Fruit fly (Drosophila melanogaster) whole organism, embryonic: ENCODE results near the gene CG4218.
A peak's percentile ranks its signal among the peaks of the same experiment; 100 is the strongest.

Source experiments
- Abd-B ChIP-seq: fragments of 200-800 bp; sonication (Bioruptor generic); optimal IDR thresholded peaks from 2 replicates; lab custom pipeline; 2018; ENCODE audit warnings: missing biosample characterization, mild to moderate bottlenecking, missing genetic modification characterization, moderate library complexity
- CG1024 ChIP-seq: fragments of 200-800 bp; sonication (Bioruptor generic); IDR thresholded peaks from 2 replicates; pipeline ENCODE4 v1.3.6; 2022; ENCODE audit warnings: missing biosample characterization, missing genetic modification characterization
- CG11093 ChIP-seq: fragments of 200-800 bp; sonication (Bioruptor generic); IDR thresholded peaks from 3 replicates; pipeline ENCODE4 v1.3.6; 2022; ENCODE audit warnings: missing biosample characterization, missing genetic modification characterization
- CG11247 ChIP-seq: fragments of 200-800 bp; sonication (Bioruptor generic); IDR thresholded peaks from 2 replicates; pipeline ENCODE4 v1.3.6; 2022; ENCODE audit warnings: missing biosample characterization, missing genetic modification characterization
- CG11504 ChIP-seq: fragments of 200-800 bp; sonication (Bioruptor generic); optimal IDR thresholded peaks from 3 replicates; lab custom pipeline; 2019; ENCODE audit warnings: missing biosample characterization, mild to moderate bottlenecking, missing genetic modification characterization, moderate library complexity
- CG15601 ChIP-seq: fragments of 200-800 bp; sonication (Bioruptor generic); optimal IDR thresholded peaks from 3 replicates; lab custom pipeline; 2019; ENCODE audit warnings: missing biosample characterization, mild to moderate bottlenecking, missing genetic modification characterization, moderate library complexity
- CG1603 ChIP-seq: fragments of 200-800 bp; sonication (Bioruptor generic); optimal IDR thresholded peaks from 2 replicates; lab custom pipeline; 2019; ENCODE audit warnings: missing biosample characterization, mild to moderate bottlenecking, missing genetic modification characterization, moderate library complexity
- CG2199 ChIP-seq: fragments of 200-800 bp; sonication (Bioruptor generic); IDR thresholded peaks from 3 replicates; pipeline ENCODE4 v1.3.6; 2022; ENCODE audit warnings: missing biosample characterization, missing genetic modification characterization
- CG30020 ChIP-seq: fragments of 200-800 bp; optimal IDR thresholded peaks from 2 replicates; lab custom pipeline; 2019; ENCODE audit warnings: missing biosample characterization, mild to moderate bottlenecking, missing genetic modification characterization, moderate library complexity
- CG30403 ChIP-seq: fragments of 200-800 bp; sonication (Bioruptor generic); optimal IDR thresholded peaks from 3 replicates; lab custom pipeline; 2016; ENCODE audit warnings: missing biosample characterization, missing genetic modification characterization
- CG34376 ChIP-seq: fragments of 200-800 bp; sonication (Bioruptor generic); optimal IDR thresholded peaks from 2 replicates; lab custom pipeline; 2018; ENCODE audit warnings: missing biosample characterization, mild to moderate bottlenecking, missing genetic modification characterization
- CG4282 ChIP-seq: fragments of 200-800 bp; sonication (Bioruptor generic); optimal IDR thresholded peaks from 2 replicates; lab custom pipeline; 2016; ENCODE audit warnings: missing biosample characterization, missing genetic modification characterization
- CG4820 ChIP-seq: fragments of 200-800 bp; sonication (Bioruptor generic); optimal IDR thresholded peaks from 3 replicates; lab custom pipeline; 2016; ENCODE audit warnings: missing biosample characterization, missing genetic modification characterization
- CG7556 ChIP-seq: fragments of 200-800 bp; sonication (Bioruptor generic); optimal IDR thresholded peaks from 2 replicates; lab custom pipeline; 2017; ENCODE audit warnings: missing biosample characterization, mild to moderate bottlenecking, missing genetic modification characterization
- CG9215 ChIP-seq: fragments of 200-800 bp; sonication (Bioruptor generic); IDR thresholded peaks from 2 replicates; pipeline ENCODE4 v1.3.6; 2022; ENCODE audit warnings: missing biosample characterization, missing genetic modification characterization
- CG9437 ChIP-seq: fragments of 200-800 bp; sonication (Bioruptor generic); optimal IDR thresholded peaks from 2 replicates; lab custom pipeline; 2018; ENCODE audit warnings: missing biosample characterization, mild to moderate bottlenecking, missing genetic modification characterization
- CG9727 ChIP-seq: fragments of 200-800 bp; sonication (Bioruptor generic); optimal IDR thresholded peaks from 3 replicates; lab custom pipeline; 2017; ENCODE audit warnings: missing biosample characterization, mild to moderate bottlenecking, missing genetic modification characterization
- Dek ChIP-seq: fragments of 200-800 bp; sonication (Bioruptor generic); optimal IDR thresholded peaks from 3 replicates; lab custom pipeline; 2019; ENCODE audit warnings: missing biosample characterization, mild to moderate bottlenecking, missing genetic modification characterization, moderate library complexity
- NC2α ChIP-seq: fragments of 200-800 bp; sonication (Bioruptor generic); optimal IDR thresholded peaks from 2 replicates; lab custom pipeline; 2016; ENCODE audit warnings: missing biosample characterization, missing genetic modification characterization
- Rfx ChIP-seq: fragments of 200-800 bp; sonication (Bioruptor generic); IDR thresholded peaks from 2 replicates; pipeline ENCODE4 v1.3.6; 2022; ENCODE audit warnings: missing biosample characterization, missing genetic modification characterization
- Rx ChIP-seq: fragments of 200-800 bp; sonication (Bioruptor generic); IDR thresholded peaks from 2 replicates; pipeline ENCODE4 v1.3.6; 2022; ENCODE audit warnings: missing biosample characterization, missing genetic modification characterization
- Scr ChIP-seq: fragments of 200-800 bp; sonication (Bioruptor generic); IDR thresholded peaks from 2 replicates; pipeline ENCODE4 v1.3.6; 2022; ENCODE audit warnings: missing biosample characterization, missing genetic modification characterization; ENCODE audit not compliant: partially characterized antibody
- Ssrp ChIP-seq: fragments of 200-800 bp; sonication (Bioruptor generic); optimal IDR thresholded peaks from 2 replicates; lab custom pipeline; 2018; ENCODE audit warnings: missing biosample characterization, mild to moderate bottlenecking, missing genetic modification characterization, moderate library complexity
- YL-1 ChIP-seq: fragments of 200-800 bp; sonication (Bioruptor generic); optimal IDR thresholded peaks from 3 replicates; lab custom pipeline; 2017; ENCODE audit warnings: missing biosample characterization, mild to moderate bottlenecking, missing genetic modification characterization
- ara ChIP-seq: fragments of 200-800 bp; sonication (Bioruptor generic); IDR thresholded peaks from 2 replicates; pipeline ENCODE4 v1.3.6; 2022; ENCODE audit warnings: missing biosample characterization, missing genetic modification characterization
- bsh ChIP-seq, 2 experiments: fragments of 200-800 bp; sonication (Bioruptor generic); optimal IDR thresholded peaks; 2 replicates each; lab custom pipeline; 2017 to 2018; ENCODE audit warnings: mild to moderate bottlenecking in 2 of 2, missing biosample characterization in 2 of 2, missing genetic modification characterization in 2 of 2, moderate library complexity in 1 of 2
- chif ChIP-seq, 2 experiments: fragments of 200-800 bp; sonication (Bioruptor generic); optimal IDR thresholded peaks; 3 replicates each; lab custom pipeline; 2016; ENCODE audit warnings: missing biosample characterization in 2 of 2, missing genetic modification characterization in 2 of 2
- chn ChIP-seq: fragments of 200-800 bp; sonication (Bioruptor generic); optimal IDR thresholded peaks from 2 replicates; lab custom pipeline; 2016; ENCODE audit warnings: missing biosample characterization, missing genetic modification characterization
- crol ChIP-seq: fragments of 200-800 bp; sonication (Bioruptor generic); IDR thresholded peaks from 2 replicates; pipeline ENCODE4 v1.3.6; 2022; ENCODE audit warnings: missing biosample characterization, missing genetic modification characterization
- dpn ChIP-seq, 2 experiments: fragments of 200-800 bp; sonication (Bioruptor generic); optimal IDR thresholded peaks; 3 replicates each; lab custom pipeline; 2016; ENCODE audit warnings: missing biosample characterization in 2 of 2, missing genetic modification characterization in 2 of 2
- ems ChIP-seq: fragments of 200-800 bp; sonication (Bioruptor generic); optimal IDR thresholded peaks from 3 replicates; lab custom pipeline; 2016; ENCODE audit warnings: missing biosample characterization, missing genetic modification characterization
- en ChIP-seq: fragments of 200-800 bp; sonication (Bioruptor generic); optimal IDR thresholded peaks from 2 replicates; lab custom pipeline; 2016; ENCODE audit warnings: missing biosample characterization, missing genetic modification characterization
- esg ChIP-seq: fragments of 200-800 bp; sonication (Bioruptor generic); conservative IDR thresholded peaks from 2 replicates; pipeline ENCODE4 v1.3.6; 2022; ENCODE audit warnings: missing biosample characterization, missing genetic modification characterization
- ewg ChIP-seq: fragments of 200-800 bp; sonication (Bioruptor generic); optimal IDR thresholded peaks from 3 replicates; lab custom pipeline; 2017; ENCODE audit warnings: mild to moderate bottlenecking, missing biosample characterization, missing genetic modification reagents, missing genetic modification characterization
- exex ChIP-seq: fragments of 200-800 bp; sonication (Bioruptor generic); optimal IDR thresholded peaks from 4 replicates; lab custom pipeline; 2018; ENCODE audit warnings: missing biosample characterization, mild to moderate bottlenecking, missing genetic modification characterization, moderate library complexity
- fd64A ChIP-seq: fragments of 200-800 bp; sonication (Bioruptor generic); optimal IDR thresholded peaks from 3 replicates; lab custom pipeline; 2018; ENCODE audit warnings: missing biosample characterization, mild to moderate bottlenecking, missing genetic modification characterization
- gem ChIP-seq: fragments of 200-800 bp; sonication (Bioruptor generic); optimal IDR thresholded peaks from 2 replicates; lab custom pipeline; 2019; ENCODE audit warnings: missing biosample characterization, mild to moderate bottlenecking, missing genetic modification characterization, moderate library complexity
- her ChIP-seq: fragments of 200-800 bp; sonication (Bioruptor generic); optimal IDR thresholded peaks from 2 replicates; lab custom pipeline; 2016; ENCODE audit warnings: missing biosample characterization, missing genetic modification characterization
- ken ChIP-seq: fragments of 200-800 bp; sonication (Bioruptor generic); IDR thresholded peaks from 3 replicates; pipeline ENCODE4 v1.3.6; 2022; ENCODE audit warnings: missing biosample characterization, missing genetic modification characterization
- nmo ChIP-seq: fragments of 200-800 bp; sonication (Bioruptor generic); optimal IDR thresholded peaks from 2 replicates; lab custom pipeline; 2018; ENCODE audit warnings: missing biosample characterization, mild to moderate bottlenecking, missing genetic modification characterization, moderate library complexity
- so ChIP-seq: fragments of 200-800 bp; sonication (Bioruptor generic); IDR thresholded peaks from 3 replicates; pipeline ENCODE4 v1.3.6; 2022; ENCODE audit warnings: missing biosample characterization, missing genetic modification characterization
- unpg ChIP-seq: fragments of 200-800 bp; sonication (Bioruptor generic); optimal IDR thresholded peaks from 3 replicates; lab custom pipeline; 2018; ENCODE audit warnings: missing biosample characterization, mild to moderate bottlenecking, missing genetic modification characterization, moderate library complexity
- z ChIP-seq: fragments of 200-800 bp; sonication (Bioruptor generic); IDR thresholded peaks from 3 replicates; pipeline ENCODE4 v1.3.6; 2022; ENCODE audit warnings: missing biosample characterization, missing genetic modification characterization
- zfh1 ChIP-seq: fragments of 200-800 bp; sonication (Bioruptor generic); IDR thresholded peaks from 3 replicates; pipeline ENCODE4 v1.3.6; 2022; ENCODE audit warnings: missing biosample characterization, missing genetic modification characterization

Gene CG4218

dm6 chr2L:14521472-14521871, 27.4 kb downstream of the CG4218 start (continued):
- no peak for TF ChIP-seq NC2α (GFP tag; lab: Kevin White, UChicago)
- peak; percentile 27 for TF ChIP-seq nmo (GFP tag; lab: Kevin White, UChicago)
- TF ChIP-seq zfh1: no peak
- no peak for TF ChIP-seq so (GFP tag; lab: Robert Waterston, UW)
- TF ChIP-seq CG4282 (GFP tag; lab: Kevin White, UChicago): no peak
- TF ChIP-seq Ssrp (tag; lab: Kevin White, UChicago): no peak
- TF ChIP-seq her (GFP tag; lab: Kevin White, UChicago): no peak
- TF ChIP-seq unpg (GFP tag; lab: Kevin White, UChicago): peak; percentile 1
- no peak for TF ChIP-seq Rx
- TF ChIP-seq ems (GFP tag; lab: Kevin White, UChicago): no peak
- no peak for TF ChIP-seq CG11093 (GFP tag; lab: Robert Waterston, UW)
- no peak for TF ChIP-seq YL-1 (GFP tag; lab: Kevin White, UChicago)
- TF ChIP-seq CG1603 (tag; lab: Kevin White, UChicago): peak; percentile 53
- TF ChIP-seq chn (GFP tag; lab: Kevin White, UChicago): no peak
- TF ChIP-seq exex: no peak
- TF ChIP-seq ewg: no peak
- no peak for TF ChIP-seq Rfx (GFP tag; lab: Robert Waterston, UW)
- peak; percentile 9 for TF ChIP-seq CG9727
- TF ChIP-seq gem (tag; lab: Kevin White, UChicago): peak; percentile 20
- no peak for TF ChIP-seq CG30403 (GFP tag; lab: Kevin White, UChicago)
- TF ChIP-seq fd64A (GFP tag; lab: Kevin White, UChicago): no peak
- no peak for TF ChIP-seq CG7556
- TF ChIP-seq CG11504 (tag; lab: Kevin White, UChicago): no peak
- TF ChIP-seq CG4820 (GFP tag; lab: Kevin White, UChicago): peak; percentile 17
- TF ChIP-seq Abd-B (GFP tag; lab: Kevin White, UChicago): peak; percentile 17
- TF ChIP-seq dpn (GFP tag; optimal IDR thresholded peaks at IDR 0.05; lab: Kevin White, UChicago): no peak
- TF ChIP-seq Scr (GFP tag; lab: Robert Waterston, UW): no peak
- TF ChIP-seq en (GFP tag; lab: Kevin White, UChicago): no peak
- TF ChIP-seq bsh (GFP tag; optimal IDR thresholded peaks at IDR 0.05; lab: Kevin White, UChicago): peak in 1 of 2 experiments; percentile 36
- TF ChIP-seq CG1024: no peak
- no peak for TF ChIP-seq CG9215 (GFP tag; lab: Robert Waterston, UW)
- no peak for TF ChIP-seq Dek (tag; lab: Kevin White, UChicago)
- peak in 1 of 2 experiments; percentile 5 for TF ChIP-seq chif (GFP tag; optimal IDR thresholded peaks at IDR 0.05; lab: Kevin White, UChicago)
- no peak for TF ChIP-seq esg (GFP tag; lab: Robert Waterston, UW)
- TF ChIP-seq ken (GFP tag; lab: Robert Waterston, UW): no peak
- TF ChIP-seq CG30020 (tag; lab: Kevin White, UChicago): no peak

dm6 chr2L:14520504-14520903, 28.4 kb downstream of the CG4218 start:
- TF ChIP-seq CG11247 (no peak), ara (GFP tag; lab: Robert Waterston, UW) (0 out of 2 replicates have a peak, but pooled peaks have one; percentile 33), crol (GFP tag; lab: Robert Waterston, UW) (peak; percentile 47), CG9437 (peak; percentile 94), her (GFP tag; lab: Kevin White, UChicago) (no peak), CG15601 (tag; lab: Kevin White, UChicago) (no peak), CG2199 (GFP tag; lab: Robert Waterston, UW) (peak; percentile 59; the same call in 1 of the 3 replicates), z (GFP tag; lab: Robert Waterston, UW) (0 out of 3 replicates have a peak, but pooled peaks have one; percentile 27), CG34376 (GFP tag; lab: Kevin White, UChicago) (no peak)
